Worm (Caenorhabditis elegans) whole organism, early embryonic: ENCODE measurements around the gene ZC204.14.

ENCODE experiments used
- aly-1 ChIP-seq: sonication (generic microtip); optimal IDR thresholded peaks from 2 replicates; lab custom pipeline; 2016; ENCODE audit warnings: missing genetic modification characterization, missing compliant biosample characterization
- ama-1 ChIP-seq: fragments of 150-350 bp; optimal IDR thresholded peaks from 2 replicates; lab custom pipeline; 2014
- flt-1 ChIP-seq: fragments of 200-800 bp; sonication (Bioruptor generic); IDR thresholded peaks from 2 replicates; pipeline ENCODE4 v1.3.6; 2022; ENCODE audit warnings: missing genetic modification characterization, missing compliant biosample characterization
- hmbx-1 ChIP-seq: sonication (generic microtip); optimal IDR thresholded peaks from 2 replicates; lab custom pipeline; 2016; ENCODE audit warnings: mild to moderate bottlenecking, missing genetic modification characterization, missing compliant biosample characterization
- hmg-4 ChIP-seq: fragments of 200-800 bp; sonication (Bioruptor generic); optimal IDR thresholded peaks from 2 replicates; lab custom pipeline; 2018; ENCODE audit warnings: mild to moderate bottlenecking, missing genetic modification characterization, missing compliant biosample characterization

DNA sequence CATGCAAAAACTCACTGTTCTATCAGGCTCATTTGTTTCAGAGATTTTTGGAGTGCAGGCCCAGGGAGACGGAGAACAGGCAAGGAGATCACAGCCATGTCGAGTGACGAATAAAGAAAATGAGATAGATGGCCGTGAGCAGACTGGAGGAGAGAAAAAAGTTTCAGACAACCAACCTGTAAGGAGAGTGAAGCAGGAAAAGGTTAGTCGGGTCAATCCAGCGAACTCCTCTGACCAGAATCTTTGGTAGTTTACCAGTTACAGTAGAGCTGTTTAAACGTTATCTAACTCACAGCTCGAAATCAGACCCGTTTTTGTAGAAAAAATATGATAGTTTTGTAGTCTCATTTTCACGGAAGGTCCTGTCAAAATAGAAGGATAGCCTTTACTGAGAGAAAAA, 14.0 kb downstream of the ZC204.14 start, which contains the start of gene fbxb-21:
- TF ChIP-seq ama-1 (lab: Kevin White, UChicago): no peak
- no peak for TF ChIP-seq hmg-4 (GFP tag; lab: Kevin White, UChicago)
- TF ChIP-seq aly-1 (tag; lab: Kevin White, UChicago): no peak
- TF ChIP-seq flt-1 (GFP tag; lab: Robert Waterston, UW): no peak
- no peak for TF ChIP-seq hmbx-1
